Fruit fly (Drosophila melanogaster) whole organism, prepupa: ENCODE results near the gene CG7031.

Experiments used
- Blimp-1 ChIP-seq: fragments of 200-800 bp; sonication (Bioruptor generic); optimal IDR thresholded peaks from 3 replicates; lab custom pipeline; 2017; ENCODE audit warnings: missing biosample characterization, missing genetic modification characterization, mild to moderate bottlenecking, moderate library complexity, missing genetic modification reagents
- CG10631 ChIP-seq: fragments of 200-800 bp; sonication (Bioruptor generic); optimal IDR thresholded peaks from 2 replicates; lab custom pipeline; 2016; ENCODE audit warnings: missing biosample characterization, missing genetic modification characterization
- CG10669 ChIP-seq: fragments of 200-800 bp; sonication (Bioruptor generic); optimal IDR thresholded peaks from 3 replicates; lab custom pipeline; 2018; ENCODE audit warnings: missing biosample characterization, mild to moderate bottlenecking, missing genetic modification characterization, moderate library complexity
- CG11294 ChIP-seq: fragments of 200-800 bp; sonication (Bioruptor generic); IDR thresholded peaks from 2 replicates; pipeline ENCODE4 v1.3.6; 2022; ENCODE audit warnings: missing biosample characterization, missing genetic modification characterization
- CG11762 ChIP-seq: fragments of 200-800 bp; sonication (Bioruptor generic); optimal IDR thresholded peaks from 3 replicates; lab custom pipeline; 2016; ENCODE audit warnings: missing biosample characterization, missing genetic modification characterization; ENCODE audit not compliant: insufficient read depth
- CG1621 ChIP-seq: fragments of 200-800 bp; sonication (Bioruptor generic); optimal IDR thresholded peaks from 3 replicates; lab custom pipeline; 2018; ENCODE audit warnings: missing biosample characterization, mild to moderate bottlenecking, missing genetic modification characterization
- CG16779 ChIP-seq: fragments of 200-800 bp; sonication (Bioruptor generic); optimal IDR thresholded peaks from 3 replicates; lab custom pipeline; 2017; ENCODE audit warnings: missing biosample characterization, mild to moderate bottlenecking, missing genetic modification characterization
- CG3032 ChIP-seq: fragments of 200-800 bp; optimal IDR thresholded peaks from 2 replicates; lab custom pipeline; 2019; ENCODE audit warnings: missing biosample characterization, mild to moderate bottlenecking, missing genetic modification characterization, moderate library complexity
- CG32006 ChIP-seq: fragments of 200-800 bp; sonication (Bioruptor generic); optimal IDR thresholded peaks from 3 replicates; lab custom pipeline; 2017; ENCODE audit warnings: missing biosample characterization, mild to moderate bottlenecking, missing genetic modification characterization
- CG3919 ChIP-seq: fragments of 200-800 bp; sonication (Bioruptor generic); optimal IDR thresholded peaks from 3 replicates; lab custom pipeline; 2016; ENCODE audit warnings: missing biosample characterization, missing genetic modification characterization
- CG4318 ChIP-seq: fragments of 200-800 bp; sonication (Bioruptor generic); optimal IDR thresholded peaks from 3 replicates; lab custom pipeline; 2017; ENCODE audit warnings: missing biosample characterization, mild to moderate bottlenecking, missing genetic modification characterization
- CG6163 ChIP-seq: fragments of 200-800 bp; sonication (Bioruptor generic); IDR thresholded peaks from 3 replicates; pipeline ENCODE4 v1.3.6; 2022; ENCODE audit warnings: missing biosample characterization, missing genetic modification characterization
- CG6792 ChIP-seq: fragments of 200-800 bp; sonication (Bioruptor generic); optimal IDR thresholded peaks from 3 replicates; lab custom pipeline; 2016; ENCODE audit warnings: missing biosample characterization, missing genetic modification characterization
- CG6808 ChIP-seq: fragments of 200-800 bp; sonication (Bioruptor generic); optimal IDR thresholded peaks from 3 replicates; lab custom pipeline; 2017; ENCODE audit warnings: missing biosample characterization, missing genetic modification characterization, mild to moderate bottlenecking, moderate library complexity, missing genetic modification reagents
- CG6854 ChIP-seq: fragments of 200-800 bp; sonication (Bioruptor generic); optimal IDR thresholded peaks from 2 replicates; lab custom pipeline; 2017; ENCODE audit warnings: missing biosample characterization, mild to moderate bottlenecking, missing genetic modification characterization
- CG7368 ChIP-seq: fragments of 200-800 bp; sonication (Bioruptor generic); optimal IDR thresholded peaks from 3 replicates; lab custom pipeline; 2016; ENCODE audit warnings: missing biosample characterization, missing genetic modification characterization
- CG8319 ChIP-seq: fragments of 200-800 bp; sonication (Bioruptor generic); optimal IDR thresholded peaks from 3 replicates; lab custom pipeline; 2016; ENCODE audit warnings: missing biosample characterization, missing genetic modification characterization
- CG9139 ChIP-seq: fragments of 200-800 bp; sonication (Bioruptor generic); optimal IDR thresholded peaks from 3 replicates; lab custom pipeline; 2017; ENCODE audit warnings: missing biosample characterization, mild to moderate bottlenecking, missing genetic modification characterization
- Eip78C ChIP-seq: fragments of 200-800 bp; sonication (Bioruptor generic); peaks from one replicate; lab custom pipeline; 2016; ENCODE audit warnings: missing biosample characterization, missing genetic modification characterization
- Eip93F ChIP-seq: fragments of 200-800 bp; sonication (Bioruptor generic); optimal IDR thresholded peaks from 2 replicates; lab custom pipeline; 2016; ENCODE audit warnings: missing biosample characterization, mild to moderate bottlenecking, missing genetic modification characterization
- Ets96B ChIP-seq: fragments of 200-800 bp; optimal IDR thresholded peaks from 2 replicates; lab custom pipeline; 2019; ENCODE audit warnings: missing biosample characterization, mild to moderate bottlenecking, missing genetic modification characterization, moderate library complexity
- Gug ChIP-seq: fragments of 200-800 bp; sonication (Bioruptor generic); IDR thresholded peaks from 2 replicates; pipeline ENCODE4 v1.3.6; 2022; ENCODE audit warnings: missing biosample characterization, missing genetic modification characterization
- Hr38 ChIP-seq: sonication (Bioruptor generic); optimal IDR thresholded peaks from 2 replicates; lab custom pipeline; 2016; ENCODE audit warnings: missing biosample characterization, missing genetic modification characterization
- Hr39 ChIP-seq: fragments of 200-800 bp; sonication (Bioruptor generic); optimal IDR thresholded peaks from 2 replicates; lab custom pipeline; 2016; ENCODE audit warnings: missing biosample characterization, missing genetic modification characterization
- Hr4 ChIP-seq: fragments of 200-800 bp; sonication (Bioruptor generic); optimal IDR thresholded peaks from 3 replicates; lab custom pipeline; 2016; ENCODE audit warnings: missing biosample characterization, missing genetic modification characterization
- Lpt ChIP-seq: fragments of 200-800 bp; sonication (Bioruptor generic); optimal IDR thresholded peaks from 3 replicates; lab custom pipeline; 2016; ENCODE audit warnings: missing biosample characterization, missing genetic modification characterization
- Met ChIP-seq: fragments of 200-800 bp; sonication (Bioruptor generic); optimal IDR thresholded peaks from 3 replicates; lab custom pipeline; 2016; ENCODE audit warnings: missing biosample characterization, missing genetic modification characterization
- Sox15 ChIP-seq: fragments of 200-800 bp; sonication (Bioruptor generic); optimal IDR thresholded peaks from 3 replicates; lab custom pipeline; 2016; ENCODE audit warnings: missing biosample characterization, missing genetic modification characterization
- achi ChIP-seq: fragments of 200-800 bp; sonication (Bioruptor generic); optimal IDR thresholded peaks from 3 replicates; lab custom pipeline; 2016; ENCODE audit warnings: missing biosample characterization, missing genetic modification characterization
- acj6 ChIP-seq: fragments of 200-800 bp; sonication (Bioruptor generic); optimal IDR thresholded peaks from 3 replicates; lab custom pipeline; 2016; ENCODE audit warnings: missing biosample characterization, missing genetic modification characterization
- cyc ChIP-seq: fragments of 200-800 bp; sonication (Bioruptor generic); optimal IDR thresholded peaks from 3 replicates; lab custom pipeline; 2016; ENCODE audit warnings: missing biosample characterization, missing genetic modification characterization
- dac ChIP-seq: fragments of 200-800 bp; sonication (Bioruptor generic); optimal IDR thresholded peaks from 2 replicates; lab custom pipeline; 2017; ENCODE audit warnings: missing biosample characterization, mild to moderate bottlenecking, missing genetic modification characterization
- dsx ChIP-seq: fragments of 200-800 bp; optimal IDR thresholded peaks from 3 replicates; lab custom pipeline; 2019; ENCODE audit warnings: missing biosample characterization, mild to moderate bottlenecking, missing genetic modification characterization, moderate library complexity; ENCODE audit not compliant: poor library complexity, severe bottlenecking
- eg ChIP-seq: fragments of 200-800 bp; sonication (Bioruptor generic); IDR thresholded peaks from 3 replicates; pipeline ENCODE4 v1.3.6; 2022; ENCODE audit warnings: missing biosample characterization, missing genetic modification characterization
- fd85E ChIP-seq: fragments of 200-800 bp; sonication (Bioruptor generic); optimal IDR thresholded peaks from 3 replicates; lab custom pipeline; 2016; ENCODE audit warnings: missing biosample characterization, missing genetic modification characterization
- fkh ChIP-seq: fragments of 200-800 bp; sonication (Bioruptor generic); optimal IDR thresholded peaks from 3 replicates; lab custom pipeline; 2017; ENCODE audit warnings: missing biosample characterization, mild to moderate bottlenecking, missing genetic modification characterization, moderate library complexity
- lz ChIP-seq: fragments of 200-800 bp; sonication (Bioruptor generic); optimal IDR thresholded peaks from 3 replicates; lab custom pipeline; 2016; ENCODE audit warnings: missing biosample characterization, missing genetic modification characterization
- pdm3 ChIP-seq: fragments of 200-800 bp; sonication (Bioruptor generic); optimal IDR thresholded peaks from 3 replicates; lab custom pipeline; 2016; ENCODE audit warnings: missing biosample characterization, missing genetic modification characterization
- spab ChIP-seq: fragments of 200-800 bp; sonication (Bioruptor generic); optimal IDR thresholded peaks from 2 replicates; lab custom pipeline; 2017; ENCODE audit warnings: missing biosample characterization, mild to moderate bottlenecking, missing genetic modification characterization, missing genetic modification reagents
- svp ChIP-seq: fragments of 200-800 bp; sonication (Bioruptor generic); peaks from one replicate; lab custom pipeline; 2016; ENCODE audit warnings: missing biosample characterization, missing genetic modification characterization
- topi ChIP-seq: fragments of 200-800 bp; sonication (Bioruptor generic); optimal IDR thresholded peaks from 3 replicates; lab custom pipeline; 2016; ENCODE audit warnings: missing biosample characterization, missing genetic modification characterization

Gene CG7031

dm6 chr3R:22793953-22794352, 10.1 kb upstream of the CG7031 start:
- TF ChIP-seq svp: peak; percentile 27
- no peak for TF ChIP-seq CG9139

dm6 chr3R:22807132-22807531, 3.0 kb downstream of the CG7031 start:
- no peak for TF ChIP-seq acj6 (GFP tag; lab: Kevin White, UChicago)
- TF ChIP-seq Ets96B (tag; lab: Kevin White, UChicago): peak; percentile 21
- TF ChIP-seq CG6792 (GFP tag; lab: Kevin White, UChicago): no peak
- peak; percentile 61 for TF ChIP-seq Eip78C (GFP tag; lab: Kevin White, UChicago)
- TF ChIP-seq Gug (GFP tag; lab: Robert Waterston, UW): no peak
- peak; percentile 20 for TF ChIP-seq CG32006 (GFP tag; lab: Kevin White, UChicago)
- no peak for TF ChIP-seq pdm3 (GFP tag; lab: Kevin White, UChicago)
- peak; percentile 45; the same call in 1 of the 3 replicates for TF ChIP-seq CG6163 (GFP tag; lab: Robert Waterston, UW)
- peak; percentile 0 for TF ChIP-seq CG10669 (GFP tag; lab: Kevin White, UChicago)
- TF ChIP-seq cyc (GFP tag; lab: Kevin White, UChicago): no peak
- TF ChIP-seq CG10631 (GFP tag; lab: Kevin White, UChicago): peak; percentile 2
- TF ChIP-seq svp: peak; percentile 63
- TF ChIP-seq CG11294: no peak
- TF ChIP-seq achi (GFP tag; lab: Kevin White, UChicago): no peak
- TF ChIP-seq CG7368 (GFP tag; lab: Kevin White, UChicago): no peak
- TF ChIP-seq eg: no peak
- TF ChIP-seq CG3032 (tag; lab: Kevin White, UChicago): no peak
- peak; percentile 6 for TF ChIP-seq CG3919 (GFP tag; lab: Kevin White, UChicago)
- TF ChIP-seq, all 60 proteins: peak for 8

- TF ChIP-seq CG7368 (GFP tag; lab: Kevin White, UChicago) (no peak), topi (GFP tag; lab: Kevin White, UChicago) (no peak), CG4318 (GFP tag; lab: Kevin White, UChicago) (no peak), fkh (GFP tag; lab: Kevin White, UChicago) (no peak), CG1621 (no peak), CG10669 (GFP tag; lab: Kevin White, UChicago) (no peak), CG6163 (GFP tag; lab: Robert Waterston, UW) (no peak)
Measured at dm6 chr3R:22810277-22810676, 6.2 kb downstream of the CG7031 start.

dm6 chr3R:22816078-22816436, 12.0 kb downstream of the CG7031 start, which contains the start of gene CG13840:
CG13840 (minus strand) TSS chr3R:22816178.
- no peak for TF ChIP-seq Ets96B (tag; lab: Kevin White, UChicago)
- no peak for TF ChIP-seq CG11762 (GFP tag; lab: Kevin White, UChicago)
- TF ChIP-seq CG7368 (GFP tag; lab: Kevin White, UChicago): no peak

dm6 chr3R:22816437-22817173, 12.5 kb downstream of the CG7031 start:
- TF ChIP-seq fkh (GFP tag; lab: Kevin White, UChicago): no peak
- TF ChIP-seq CG6854 (GFP tag; lab: Kevin White, UChicago): no peak
- TF ChIP-seq dac (GFP tag; lab: Kevin White, UChicago): no peak
- TF ChIP-seq CG10669 (GFP tag; lab: Kevin White, UChicago): peak; percentile 44
- peak; percentile 34 for TF ChIP-seq Met (GFP tag; lab: Kevin White, UChicago)
- TF ChIP-seq CG11762 (GFP tag; lab: Kevin White, UChicago): no peak
- TF ChIP-seq Hr38 (GFP tag; lab: Kevin White, UChicago): no peak
- TF ChIP-seq achi (GFP tag; lab: Kevin White, UChicago): peak; percentile 25
- peak; percentile 31 for TF ChIP-seq lz (GFP tag; lab: Kevin White, UChicago)
- TF ChIP-seq topi (GFP tag; lab: Kevin White, UChicago): peak; percentile 36
- TF ChIP-seq CG16779 (tag; lab: Kevin White, UChicago): no peak
- no peak for TF ChIP-seq Blimp-1 (GFP tag; lab: Kevin White, UChicago)
- no peak for TF ChIP-seq Gug (GFP tag; lab: Robert Waterston, UW)
- TF ChIP-seq cyc (GFP tag; lab: Kevin White, UChicago): peak; percentile 28
- TF ChIP-seq CG8319: no peak
- TF ChIP-seq fd85E (GFP tag; lab: Kevin White, UChicago): no peak
- TF ChIP-seq Eip93F (GFP tag; lab: Kevin White, UChicago): no peak
- peak; percentile 28 for TF ChIP-seq CG6808 (GFP tag; lab: Kevin White, UChicago)
- TF ChIP-seq dsx (GFP tag; lab: Kevin White, UChicago): no peak
- TF ChIP-seq Lpt (GFP tag; lab: Kevin White, UChicago): no peak
- peak; percentile 57 for TF ChIP-seq Hr4 (GFP tag; lab: Kevin White, UChicago)
- no peak for TF ChIP-seq Sox15
- no peak for TF ChIP-seq spab (GFP tag; lab: Kevin White, UChicago)
- TF ChIP-seq Hr39: peak; percentile 10
